Fruit fly (Drosophila melanogaster) whole organism, wandering third instar larva: ENCODE data around the gene CG9240.

Source experiments
- foxo ChIP-seq, 2 experiments: fragments of 200-800 bp; sonication (Bioruptor generic); optimal IDR thresholded peaks; 2 replicates in 1 of 2; 3 replicates in 1 of 2; lab custom pipeline; 2016 to 2017; ENCODE audit warnings: missing biosample characterization in 2 of 2, missing genetic modification characterization in 2 of 2
- tai ChIP-seq: sonication (Bioruptor generic); optimal IDR thresholded peaks from 2 replicates; lab custom pipeline; 2016; ENCODE audit warnings: missing biosample characterization, missing genetic modification characterization

DNA sequence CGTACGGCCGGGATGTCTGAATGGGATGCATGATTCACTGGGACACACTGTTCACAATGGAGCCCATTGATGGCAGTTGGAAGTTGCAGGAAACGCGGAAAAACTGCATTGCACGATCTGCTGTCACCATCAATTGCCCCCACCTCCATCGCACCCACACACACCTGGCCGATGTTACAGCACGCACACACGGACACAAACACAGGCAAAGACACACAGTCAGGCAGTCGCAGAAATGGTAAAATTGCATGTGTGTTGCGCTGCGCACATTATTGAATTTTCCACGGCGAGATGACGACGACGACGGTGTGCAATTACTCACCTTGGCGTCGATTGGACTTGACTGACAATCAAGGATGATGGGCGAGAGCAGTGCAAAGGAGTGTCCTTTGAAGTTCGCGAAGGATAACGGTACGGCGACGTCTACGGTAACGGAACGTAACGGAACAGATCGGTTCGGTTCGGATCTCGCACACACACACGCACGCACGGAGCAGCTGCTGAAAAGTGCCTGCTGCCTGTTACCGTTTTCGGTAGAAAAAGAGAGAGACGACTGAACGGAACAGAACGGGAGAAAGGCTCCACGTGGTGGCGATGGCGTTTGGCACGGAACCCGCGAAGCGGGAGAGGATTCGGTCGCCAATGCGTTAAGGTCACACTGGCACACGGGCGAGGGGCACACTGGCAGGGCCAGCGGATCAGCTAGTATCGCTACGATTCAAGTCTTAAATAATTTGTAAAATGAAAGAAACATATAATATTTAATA, 9.1 kb upstream of the CG9240 start, which contains the start of the genes CG9281 and CG15601:
- TF ChIP-seq foxo (GFP tag; optimal IDR thresholded peaks at IDR 0.05; lab: Kevin White, UChicago), result no peak
- TF ChIP-seq tai (GFP tag; lab: Kevin White, UChicago), result no peak
